Worm (Caenorhabditis elegans) whole organism, midembryonic: ENCODE data around the gene str-260.

Experiments
- T22C8.4 ChIP-seq: fragments of 200-800 bp; sonication (Bioruptor generic); IDR thresholded peaks from 2 replicates; pipeline ENCODE4 v1.3.6; 2022; ENCODE audit warnings: missing genetic modification characterization, missing compliant biosample characterization
- flt-1 ChIP-seq: fragments of 200-800 bp; sonication (Bioruptor generic); IDR thresholded peaks from 2 replicates; pipeline ENCODE4 v1.3.6; 2022; ENCODE audit warnings: missing genetic modification characterization, missing compliant biosample characterization
- klf-2 ChIP-seq: fragments of 200-800 bp; sonication (Bioruptor generic); conservative IDR thresholded peaks from 2 replicates; pipeline ENCODE4 v1.3.6; 2022; ENCODE audit warnings: missing genetic modification reagents, missing genetic modification characterization, missing compliant biosample characterization
- med-1 ChIP-seq: sonication (generic microtip); optimal IDR thresholded peaks from 2 replicates; lab custom pipeline; 2017; ENCODE audit warnings: missing genetic modification characterization, mild to moderate bottlenecking, missing compliant biosample characterization, antibody characterized with exemption, missing genetic modification reagents; ENCODE audit not compliant: insufficient read depth
- ref-1 ChIP-seq: fragments of 200-800 bp; sonication (Bioruptor generic); conservative IDR thresholded peaks from 2 replicates; pipeline ENCODE4 v1.3.6; 2022; ENCODE audit warnings: missing genetic modification reagents, missing genetic modification characterization, missing compliant biosample characterization
- tab-1 ChIP-seq: fragments of 200-800 bp; sonication (Bioruptor generic); IDR thresholded peaks from 2 replicates; pipeline ENCODE4 v1.3.6; 2022; ENCODE audit warnings: missing genetic modification characterization, missing compliant biosample characterization
- ztf-23 ChIP-seq: fragments of 200-800 bp; sonication (Bioruptor generic); IDR thresholded peaks from 2 replicates; pipeline ENCODE4 v1.3.6; 2022; ENCODE audit warnings: missing genetic modification reagents, missing genetic modification characterization, missing compliant biosample characterization
- ztf-29 ChIP-seq: fragments of 200-800 bp; sonication (Bioruptor generic); IDR thresholded peaks from 2 replicates; pipeline ENCODE4 v1.3.6; 2022; ENCODE audit warnings: missing genetic modification reagents, missing genetic modification characterization, missing compliant biosample characterization

ce11 chrV:3509878-3510277, 17.1 kb upstream of the str-260 start, which contains the start of gene str-228:
- no peak for TF ChIP-seq flt-1 (GFP tag; lab: Robert Waterston, UW)
- TF ChIP-seq med-1 (GFP tag; lab: Kevin White, UChicago) = no peak
- no peak for TF ChIP-seq ztf-23 (GFP tag; lab: Robert Waterston, UW)
- no peak for TF ChIP-seq ztf-29 (GFP tag; lab: Robert Waterston, UW)
- no peak for TF ChIP-seq klf-2 (GFP tag; lab: Robert Waterston, UW)
- TF ChIP-seq tab-1 (GFP tag; lab: Robert Waterston, UW) = no peak
- TF ChIP-seq T22C8.4 (GFP tag; lab: Robert Waterston, UW) = no peak
- TF ChIP-seq ref-1 (GFP tag; lab: Robert Waterston, UW) = no peak
